Worm (Caenorhabditis elegans) whole organism, late embryonic: ENCODE measurements around the gene gly-4.

ENCODE experiments used
- C38D4.7 ChIP-seq: fragments of 200-800 bp; sonication (Bioruptor generic); optimal IDR thresholded peaks from 2 replicates; lab custom pipeline; 2018; ENCODE audit warnings: mild to moderate bottlenecking, missing genetic modification characterization, moderate library complexity, missing compliant biosample characterization
- K02D7.2 ChIP-seq: sonication (generic microtip); optimal IDR thresholded peaks from 2 replicates; lab custom pipeline; 2017; ENCODE audit warnings: mild to moderate bottlenecking, missing genetic modification characterization, missing compliant biosample characterization
- Y22D7AL.16 ChIP-seq: sonication (generic microtip); optimal IDR thresholded peaks from 2 replicates; lab custom pipeline; 2016; ENCODE audit warnings: missing genetic modification characterization, missing compliant biosample characterization
- ceh-18 ChIP-seq: sonication (generic microtip); optimal IDR thresholded peaks from 2 replicates; lab custom pipeline; 2016; ENCODE audit warnings: missing genetic modification characterization, missing compliant biosample characterization
- ceh-24 ChIP-seq: sonication (generic microtip); optimal IDR thresholded peaks from 2 replicates; lab custom pipeline; 2016; ENCODE audit warnings: mild to moderate bottlenecking, missing genetic modification characterization, missing compliant biosample characterization
- ceh-30 ChIP-seq: fragments of 150-350 bp; optimal IDR thresholded peaks from 2 replicates; lab custom pipeline; 2014; ENCODE audit warnings: missing biosample characterization, missing genetic modification characterization
- dmd-4 ChIP-seq: sonication (generic microtip); optimal IDR thresholded peaks from 2 replicates; lab custom pipeline; 2016; ENCODE audit warnings: borderline replicate concordance, missing genetic modification characterization, missing compliant biosample characterization
- eyg-1 ChIP-seq: sonication (generic microtip); optimal IDR thresholded peaks from 2 replicates; lab custom pipeline; 2016; ENCODE audit warnings: missing genotype, missing genetic modification characterization, missing compliant biosample characterization
- hlh-13 ChIP-seq: fragments of 200-800 bp; sonication (Bioruptor generic); optimal IDR thresholded peaks from 2 replicates; lab custom pipeline; 2018; ENCODE audit warnings: mild to moderate bottlenecking, missing genetic modification characterization, missing compliant biosample characterization
- hlh-8 ChIP-seq: sonication (generic microtip); optimal IDR thresholded peaks from 2 replicates; lab custom pipeline; 2016; ENCODE audit warnings: missing genotype, missing genetic modification characterization, missing compliant biosample characterization
- lin-11 ChIP-seq: fragments of 200-800 bp; sonication (Bioruptor generic); optimal IDR thresholded peaks from 2 replicates; lab custom pipeline; 2018; ENCODE audit warnings: mild to moderate bottlenecking, missing genetic modification characterization, missing compliant biosample characterization
- madf-2 ChIP-seq: sonication (generic microtip); optimal IDR thresholded peaks from 2 replicates; lab custom pipeline; 2017; ENCODE audit warnings: missing genetic modification characterization, missing compliant biosample characterization
- nhr-11 ChIP-seq: fragments of 150-350 bp; optimal IDR thresholded peaks from 2 replicates; lab custom pipeline; 2014; ENCODE audit warnings: missing biosample characterization, missing genetic modification characterization
- pax-1 ChIP-seq: fragments of 150-350 bp; optimal IDR thresholded peaks from 2 replicates; lab custom pipeline; 2014; ENCODE audit warnings: missing biosample characterization, missing genetic modification characterization
- pha-2 ChIP-seq: sonication (generic microtip); optimal IDR thresholded peaks from 2 replicates; lab custom pipeline; 2017; ENCODE audit warnings: mild to moderate bottlenecking, missing genetic modification characterization, missing compliant biosample characterization
- ref-2 ChIP-seq: sonication (generic microtip); optimal IDR thresholded peaks from 2 replicates; lab custom pipeline; 2016; ENCODE audit warnings: missing genetic modification characterization, missing compliant biosample characterization
- sox-2 ChIP-seq: fragments of 200-800 bp; sonication (Bioruptor generic); IDR thresholded peaks from 2 replicates; pipeline ENCODE4 v1.3.6; 2022; ENCODE audit warnings: missing genetic modification reagents, missing genetic modification characterization, missing compliant biosample characterization
- unc-3 ChIP-seq, 2 experiments: fragments of 200-800 bp in 1 of 2; sonication (Bioruptor generic) in 1 of 2; sonication (generic microtip) in 1 of 2; conservative IDR thresholded peaks in 1 of 2; optimal IDR thresholded peaks in 1 of 2; 2 replicates each; pipeline versions ENCODE4 v1.3.6 to Lab custom; 2016 to 2022; ENCODE audit warnings: missing compliant biosample characterization in 2 of 2, missing genetic modification characterization in 2 of 2, missing genetic modification reagents in 1 of 2
- unc-55 ChIP-seq: sonication (generic microtip); optimal IDR thresholded peaks from 2 replicates; lab custom pipeline; 2017; ENCODE audit warnings: missing biosample characterization, missing genetic modification reagents, missing genetic modification characterization
- zip-5 ChIP-seq: sonication (generic microtip); optimal IDR thresholded peaks from 2 replicates; lab custom pipeline; 2016; ENCODE audit warnings: missing genetic modification characterization, missing compliant biosample characterization

The gly-4 gene

DNA sequence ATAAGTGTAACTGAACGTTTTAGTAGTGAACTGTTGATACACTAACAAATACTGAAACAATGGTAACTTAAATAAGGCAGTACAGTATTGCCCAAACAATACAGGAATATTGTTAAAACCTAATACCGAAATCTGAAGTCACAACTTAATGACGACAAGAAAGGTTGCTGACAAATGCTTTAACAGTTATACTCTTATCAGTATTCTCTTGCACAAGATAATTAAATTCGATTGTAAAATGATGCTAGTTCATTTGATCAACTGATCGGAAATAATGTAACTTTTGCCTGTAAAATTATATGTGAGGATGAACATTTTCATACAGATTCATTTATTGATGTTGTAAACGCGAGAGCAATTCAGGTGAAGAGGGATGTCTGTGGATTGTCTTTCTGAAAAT lies 63.6 kb downstream of the gly-4 start:
- TF ChIP-seq ceh-30 (tag; lab: Kevin White, UChicago) (no peak), pha-2 (tag; lab: Kevin White, UChicago) (no peak), ceh-24 (no peak), unc-3 (GFP tag; conservative IDR thresholded peaks at IDR 0.05; lab: Robert Waterston, UW) (no peak), unc-3 (tag; optimal IDR thresholded peaks at IDR 0.05; lab: Kevin White, UChicago) (no peak), C38D4.7 (GFP tag; lab: Kevin White, UChicago) (no peak), hlh-13 (GFP tag; lab: Kevin White, UChicago) (no peak), hlh-8 (no peak), unc-55 (GFP tag; lab: Kevin White, UChicago) (no peak), nhr-11 (tag; lab: Kevin White, UChicago) (no peak), Y22D7AL.16 (tag; lab: Kevin White, UChicago) (no peak), eyg-1 (tag; lab: Kevin White, UChicago) (no peak), lin-11 (tag; lab: Kevin White, UChicago) (no peak), zip-5 (tag; lab: Kevin White, UChicago) (no peak), ceh-18 (tag; lab: Kevin White, UChicago) (no peak), dmd-4 (tag; lab: Kevin White, UChicago) (no peak), madf-2 (tag; lab: Kevin White, UChicago) (no peak), K02D7.2 (tag; lab: Kevin White, UChicago) (no peak), sox-2 (GFP tag; lab: Robert Waterston, UW) (no peak), ref-2 (tag; lab: Kevin White, UChicago) (no peak), pax-1 (tag; lab: Kevin White, UChicago) (no peak)
